Fruit fly (Drosophila melanogaster): ENCODE measurements around the gene TORIP.

TORIP gene

DNA sequence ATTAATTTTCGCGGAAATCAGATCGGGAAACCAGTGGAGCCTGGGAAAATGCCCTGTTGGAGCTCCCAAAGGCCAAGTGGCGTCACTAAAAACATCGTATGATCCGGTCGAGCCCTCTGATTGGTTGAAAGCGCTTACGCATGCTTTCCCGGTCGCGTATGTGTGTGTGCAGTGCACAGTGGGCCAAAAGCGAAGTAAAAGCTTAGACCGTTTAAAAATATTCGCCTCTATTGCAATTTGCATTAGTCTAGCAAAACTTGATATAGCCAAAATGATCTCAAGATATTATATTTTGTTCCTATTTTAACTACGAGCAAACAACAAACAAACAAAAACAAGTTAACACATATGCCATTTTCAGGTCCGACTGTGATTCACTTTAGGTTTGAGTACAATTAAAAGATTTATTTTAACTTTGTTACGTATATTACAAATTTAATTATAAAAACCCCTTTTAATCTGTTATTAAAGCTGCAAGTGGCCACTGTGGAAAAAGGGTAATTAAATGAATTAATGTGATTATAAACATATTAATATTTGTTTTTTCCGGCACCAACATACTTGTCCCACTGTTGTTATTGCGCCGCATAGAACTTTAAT lies 10.6 kb downstream of the TORIP start (continued):
- TF ChIP-seq CG10631 (GFP tag; optimal IDR thresholded peaks at IDR 0.05) = peak; percentile 83
- peak; percentile 83 for TF ChIP-seq Eip75B (GFP tag; optimal IDR thresholded peaks at IDR 0.05)
- TF ChIP-seq cyc (GFP tag; optimal IDR thresholded peaks at IDR 0.05) = peak; percentile 76
- peak; percentile 94 for TF ChIP-seq svp (GFP tag)
- peak; percentile 79 for TF ChIP-seq CG8319 (GFP tag; optimal IDR thresholded peaks at IDR 0.05)
- TF ChIP-seq Hr38 (GFP tag; optimal IDR thresholded peaks at IDR 0.05) = no peak
- TF ChIP-seq pdm3 (GFP tag; optimal IDR thresholded peaks at IDR 0.05) = peak; percentile 90
- TF ChIP-seq achi (GFP tag; optimal IDR thresholded peaks at IDR 0.05) = peak; percentile 90
- peak; percentile 69 for TF ChIP-seq CG11902 (GFP tag; optimal IDR thresholded peaks at IDR 0.05)
- peak; percentile 89 for TF ChIP-seq CG34406 (GFP tag; optimal IDR thresholded peaks at IDR 0.05)
- TF ChIP-seq CG31627 (GFP tag; optimal IDR thresholded peaks at IDR 0.05) = peak; percentile 80
- peak; percentile 87 for TF ChIP-seq CG8119 (GFP tag; IDR thresholded peaks at IDR 0.05)
- TF ChIP-seq CG6808 (GFP tag; optimal IDR thresholded peaks at IDR 0.05) = peak; percentile 93
- peak; percentile 58 for TF ChIP-seq CG9139 (GFP tag; optimal IDR thresholded peaks at IDR 0.05)
- peak; percentile 87 to 96 for TF ChIP-seq ss (GFP tag; optimal IDR thresholded peaks at IDR 0.05)
- TF ChIP-seq topi (GFP tag; optimal IDR thresholded peaks at IDR 0.05) = peak; percentile 90
- peak; percentile 89 for TF ChIP-seq CG11762 (GFP tag; optimal IDR thresholded peaks at IDR 0.05; ENCODE audit: insufficient read depth)
- TF ChIP-seq CG15336 (GFP tag; IDR thresholded peaks at IDR 0.05) = peak; percentile 83
- peak; percentile 92 for TF ChIP-seq Hr4 (GFP tag; optimal IDR thresholded peaks at IDR 0.05)
- peak; percentile 83 for TF ChIP-seq CG6163 (GFP tag; IDR thresholded peaks at IDR 0.05)
- TF ChIP-seq eg (GFP tag; IDR thresholded peaks at IDR 0.05) = peak; percentile 81
- TF ChIP-seq CG6792 (GFP tag; optimal IDR thresholded peaks at IDR 0.05) = peak; percentile 90
- peak; percentile 96 for TF ChIP-seq CG32006 (GFP tag; optimal IDR thresholded peaks at IDR 0.05)
- TF ChIP-seq Sox14 (GFP tag; optimal IDR thresholded peaks at IDR 0.05) = peak; percentile 93
- peak; percentile 56 to 97 for TF ChIP-seq salr (GFP tag; optimal IDR thresholded peaks at IDR 0.05)
- TF ChIP-seq Hr39 (GFP tag; optimal IDR thresholded peaks at IDR 0.05) = peak; percentile 86
- TF ChIP-seq CG6276 (GFP tag; optimal IDR thresholded peaks at IDR 0.05) = peak; percentile 94
- TF ChIP-seq dsx (GFP tag; optimal IDR thresholded peaks at IDR 0.05; ENCODE audit: poor library complexity, severe bottlenecking) = peak; percentile 81
- peak; percentile 81 for TF ChIP-seq Ets21C (GFP tag; optimal IDR thresholded peaks at IDR 0.05)
- TF ChIP-seq vri (GFP tag; optimal IDR thresholded peaks at IDR 0.05) = peak; percentile 83
- TF ChIP-seq fkh (GFP tag; optimal IDR thresholded peaks at IDR 0.05) = no peak
- TF ChIP-seq fd85E (GFP tag; optimal IDR thresholded peaks at IDR 0.05) = peak; percentile 71
- peak; percentile 89 for TF ChIP-seq CG8632 (GFP tag; optimal IDR thresholded peaks at IDR 0.05)
- peak; percentile 83 for TF ChIP-seq CG3032 (tag; optimal IDR thresholded peaks at IDR 0.05)
- peak; percentile 64 for TF ChIP-seq CG11294 (GFP tag; IDR thresholded peaks at IDR 0.05)
- peak; percentile 89 for TF ChIP-seq CG3919 (GFP tag; optimal IDR thresholded peaks at IDR 0.05)

dm6 chr3L:19793438-19793998 lies 11.4 kb downstream of the TORIP start, which contains the start of the genes CG42637, Gyc76C and SREBP:
Gene CG42637, minus strand, starts transcription at chr3L:19793569.
Gene Gyc76C, minus strand, starts transcription at chr3L:19793569.
Gene SREBP, plus strand, starts transcription at chr3L:19793935.
- TF ChIP-seq CG8632 (GFP tag; optimal IDR thresholded peaks at IDR 0.05) (no peak), fd85E (GFP tag; optimal IDR thresholded peaks at IDR 0.05) (no peak), Eip93F (GFP tag; optimal IDR thresholded peaks at IDR 0.05) (peak; percentile 50), fd59A (GFP tag; optimal IDR thresholded peaks at IDR 0.05) (no peak), Eip78C (GFP tag) (peak; percentile 74), CG3919 (GFP tag; optimal IDR thresholded peaks at IDR 0.05) (peak; percentile 10), salr (GFP tag; optimal IDR thresholded peaks at IDR 0.05) (no peak), CG15336 (GFP tag; IDR thresholded peaks at IDR 0.05) (no peak), dsx (GFP tag; optimal IDR thresholded peaks at IDR 0.05; ENCODE audit: poor library complexity, severe bottlenecking) (peak; percentile 12), CG1621 (tag; optimal IDR thresholded peaks at IDR 0.05) (peak; percentile 92), ss (GFP tag; optimal IDR thresholded peaks at IDR 0.05) (no peak), topi (GFP tag; optimal IDR thresholded peaks at IDR 0.05) (no peak), CG6163 (GFP tag; IDR thresholded peaks at IDR 0.05) (peak; percentile 48; the same call in 2 of the 3 replicates)
